Worm (Caenorhabditis elegans): Measurements from ENCODE around the gene K08F9.4.

- TF ChIP-seq dox-1 (GFP tag; IDR thresholded peaks at IDR 0.05) (no peak), tlf-1 (GFP tag; optimal IDR thresholded peaks at IDR 0.05) (no peak), unc-130 (GFP tag; optimal IDR thresholded peaks at IDR 0.05) (no peak), let-526 (GFP tag; IDR thresholded peaks at IDR 0.05) (no peak)
These were observed 5.0 kb downstream of the K08F9.4 start, which contains the start of gene T09F5.1 for ce11 chrV:15148800-15149199.

Measured in whole organism, young adult.